Fruit fly (Drosophila melanogaster) whole organism, embryonic: Measurements from ENCODE around the gene SCCRO.

ENCODE experiments used
- Asciz ChIP-seq: fragments of 200-800 bp; sonication (Bioruptor generic); optimal IDR thresholded peaks from 2 replicates; lab custom pipeline; 2017; ENCODE audit warnings: missing biosample characterization, mild to moderate bottlenecking, missing genetic modification characterization, missing genetic modification reagents
- Awh ChIP-seq: fragments of 200-800 bp; sonication (Bioruptor generic); IDR thresholded peaks from 2 replicates; pipeline ENCODE4, ENCODE4 v1.3.6; 2022; ENCODE audit warnings: missing biosample characterization, missing genetic modification characterization
- CG10147 ChIP-seq: fragments of 200-800 bp; sonication (Bioruptor generic); optimal IDR thresholded peaks from 2 replicates; lab custom pipeline; 2019; ENCODE audit warnings: missing biosample characterization, mild to moderate bottlenecking, missing genetic modification characterization, moderate library complexity
- CG10543 ChIP-seq: fragments of 200-800 bp; sonication (Bioruptor generic); optimal IDR thresholded peaks from 3 replicates; lab custom pipeline; 2017; ENCODE audit warnings: missing biosample characterization, mild to moderate bottlenecking, missing genetic modification characterization, moderate library complexity
- CG13296 ChIP-seq: fragments of 200-800 bp; sonication (Bioruptor generic); optimal IDR thresholded peaks from 3 replicates; lab custom pipeline; 2018; ENCODE audit warnings: missing biosample characterization, mild to moderate bottlenecking, missing genetic modification characterization
- CG13894 ChIP-seq: fragments of 200-800 bp; sonication (Bioruptor generic); optimal IDR thresholded peaks from 3 replicates; lab custom pipeline; 2018; ENCODE audit warnings: missing biosample characterization, mild to moderate bottlenecking, missing genetic modification characterization, moderate library complexity
- CG14860 ChIP-seq: fragments of 200-800 bp; sonication (Bioruptor generic); IDR thresholded peaks from 3 replicates; pipeline ENCODE4 v1.3.6; 2022; ENCODE audit warnings: missing biosample characterization, missing genetic modification characterization; ENCODE audit not compliant: partially characterized antibody
- CG15269 ChIP-seq: fragments of 200-800 bp; sonication (Bioruptor generic); optimal IDR thresholded peaks from 2 replicates; lab custom pipeline; 2018; ENCODE audit warnings: missing biosample characterization, mild to moderate bottlenecking, missing genetic modification characterization, moderate library complexity
- CG18599 ChIP-seq: fragments of 200-800 bp; sonication (Bioruptor generic); optimal IDR thresholded peaks from 3 replicates; lab custom pipeline; 2017; ENCODE audit warnings: missing biosample characterization, missing genetic modification characterization, mild to moderate bottlenecking, moderate library complexity, missing genetic modification reagents
- CG2120 ChIP-seq: fragments of 200-800 bp; sonication (Bioruptor generic); optimal IDR thresholded peaks from 3 replicates; lab custom pipeline; 2016; ENCODE audit warnings: missing biosample characterization, missing genetic modification characterization
- CG34376 ChIP-seq: fragments of 200-800 bp; sonication (Bioruptor generic); optimal IDR thresholded peaks from 2 replicates; lab custom pipeline; 2018; ENCODE audit warnings: missing biosample characterization, mild to moderate bottlenecking, missing genetic modification characterization
- CG8765 ChIP-seq: fragments of 200-800 bp; sonication (Bioruptor generic); IDR thresholded peaks from 2 replicates; pipeline ENCODE4 v1.3.6; 2022; ENCODE audit warnings: missing biosample characterization, missing genetic modification characterization
- D19B ChIP-seq: fragments of 200-800 bp; sonication (Bioruptor generic); optimal IDR thresholded peaks from 2 replicates; lab custom pipeline; 2017; ENCODE audit warnings: missing biosample characterization, mild to moderate bottlenecking, missing genetic modification characterization
- Dbx ChIP-seq: fragments of 200-800 bp; sonication (Bioruptor generic); IDR thresholded peaks from 3 replicates; pipeline ENCODE4 v1.3.6; 2022; ENCODE audit warnings: missing biosample characterization, missing genetic modification characterization
- Deaf1 ChIP-seq: fragments of 200-800 bp; optimal IDR thresholded peaks from 3 replicates; lab custom pipeline; 2019; ENCODE audit warnings: missing biosample characterization, mild to moderate bottlenecking, missing genetic modification characterization, moderate library complexity
- Dll ChIP-seq: fragments of 200-800 bp; sonication (Bioruptor generic); IDR thresholded peaks from 4 replicates; pipeline ENCODE4 v1.3.6; 2022; ENCODE audit warnings: missing biosample characterization, missing genetic modification characterization; ENCODE audit not compliant: partially characterized antibody
- Fer1 ChIP-seq: fragments of 200-800 bp; sonication (Bioruptor generic); optimal IDR thresholded peaks from 2 replicates; lab custom pipeline; 2017; ENCODE audit warnings: missing biosample characterization, mild to moderate bottlenecking, missing genetic modification characterization
- HmgZ ChIP-seq: fragments of 200-800 bp; sonication (Bioruptor generic); optimal IDR thresholded peaks from 2 replicates; lab custom pipeline; 2018; ENCODE audit warnings: missing biosample characterization, mild to moderate bottlenecking, missing genetic modification characterization
- Kr ChIP-seq: fragments of 200-800 bp; sonication (Bioruptor generic); optimal IDR thresholded peaks from 2 replicates; lab custom pipeline; 2017; ENCODE audit warnings: missing biosample characterization, mild to moderate bottlenecking, missing genetic modification characterization
- Med ChIP-seq: fragments of 200-800 bp; sonication (Bioruptor generic); peaks from one replicate; lab custom pipeline; 2016; ENCODE audit warnings: missing biosample characterization, missing genetic modification characterization, mild to moderate bottlenecking, inconsistent platforms, moderate library complexity
- Meics ChIP-seq: fragments of 200-800 bp; sonication (Bioruptor generic); optimal IDR thresholded peaks from 2 replicates; lab custom pipeline; 2017; ENCODE audit warnings: missing biosample characterization, mild to moderate bottlenecking, missing genetic modification characterization
- Nf-YA ChIP-seq: fragments of 200-800 bp; sonication (Bioruptor generic); IDR thresholded peaks from 2 replicates; pipeline ENCODE4 v1.3.6; 2022; ENCODE audit warnings: missing biosample characterization, missing genetic modification characterization
- Oaz ChIP-seq: fragments of 200-800 bp; sonication (Bioruptor generic); IDR thresholded peaks from 2 replicates; pipeline ENCODE4 v1.3.6; 2022; ENCODE audit warnings: missing biosample characterization, missing genetic modification characterization
- Optix ChIP-seq: fragments of 200-800 bp; sonication (Bioruptor generic); IDR thresholded peaks from 3 replicates; pipeline ENCODE4 v1.3.6; 2022; ENCODE audit warnings: missing biosample characterization, missing genetic modification characterization
- Pdp1 ChIP-seq, 2 experiments: fragments of 200-800 bp; sonication (Bioruptor generic); optimal IDR thresholded peaks; 3 replicates each; lab custom pipeline; 2016; ENCODE audit warnings: missing biosample characterization in 2 of 2, missing genetic modification characterization in 2 of 2, mild to moderate bottlenecking in 1 of 2, moderate library complexity in 1 of 2
- Sox102F ChIP-seq: fragments of 200-800 bp; sonication (Bioruptor generic); optimal IDR thresholded peaks from 2 replicates; lab custom pipeline; 2018; ENCODE audit warnings: missing biosample characterization, mild to moderate bottlenecking, missing genetic modification characterization, moderate library complexity
- caup ChIP-seq: fragments of 200-800 bp; sonication (Bioruptor generic); optimal IDR thresholded peaks from 3 replicates; lab custom pipeline; 2017; ENCODE audit warnings: missing biosample characterization, mild to moderate bottlenecking, missing genetic modification characterization, moderate library complexity; ENCODE audit not compliant: severe bottlenecking
- cwo ChIP-seq: fragments of 200-800 bp; sonication (Bioruptor generic); optimal IDR thresholded peaks from 3 replicates; lab custom pipeline; 2017; ENCODE audit warnings: missing biosample characterization, missing genetic modification characterization, mild to moderate bottlenecking, moderate library complexity, missing genetic modification reagents
- dan ChIP-seq: fragments of 200-800 bp; sonication (Bioruptor generic); IDR thresholded peaks from 2 replicates; pipeline ENCODE4 v1.3.6; 2022; ENCODE audit warnings: missing biosample characterization, missing genetic modification characterization
- exex ChIP-seq: fragments of 200-800 bp; sonication (Bioruptor generic); optimal IDR thresholded peaks from 4 replicates; lab custom pipeline; 2018; ENCODE audit warnings: missing biosample characterization, mild to moderate bottlenecking, missing genetic modification characterization, moderate library complexity
- eyg ChIP-seq: fragments of 200-800 bp; sonication (Bioruptor generic); optimal IDR thresholded peaks from 3 replicates; lab custom pipeline; 2016; ENCODE audit warnings: missing biosample characterization, missing genetic modification characterization
- fd64A ChIP-seq: fragments of 200-800 bp; sonication (Bioruptor generic); optimal IDR thresholded peaks from 3 replicates; lab custom pipeline; 2018; ENCODE audit warnings: missing biosample characterization, mild to moderate bottlenecking, missing genetic modification characterization
- gem ChIP-seq: fragments of 200-800 bp; sonication (Bioruptor generic); optimal IDR thresholded peaks from 2 replicates; lab custom pipeline; 2019; ENCODE audit warnings: missing biosample characterization, mild to moderate bottlenecking, missing genetic modification characterization, moderate library complexity
- grn ChIP-seq: fragments of 200-800 bp; sonication (Bioruptor generic); optimal IDR thresholded peaks from 3 replicates; lab custom pipeline; 2017; ENCODE audit warnings: missing biosample characterization, missing genetic modification characterization
- lab ChIP-seq: fragments of 200-800 bp; sonication (Bioruptor generic); optimal IDR thresholded peaks from 3 replicates; lab custom pipeline; 2017; ENCODE audit warnings: missing biosample characterization, missing genetic modification characterization, mild to moderate bottlenecking, moderate library complexity, missing genetic modification reagents
- luna ChIP-seq: fragments of 200-800 bp; sonication (Bioruptor generic); optimal IDR thresholded peaks from 2 replicates; lab custom pipeline; 2016; ENCODE audit warnings: missing biosample characterization, missing genetic modification characterization
- mirr ChIP-seq: fragments of 200-800 bp; sonication (Bioruptor generic); optimal IDR thresholded peaks from 3 replicates; lab custom pipeline; 2018; ENCODE audit warnings: missing biosample characterization, mild to moderate bottlenecking, missing genetic modification characterization
- oc ChIP-seq: fragments of 200-800 bp; sonication (Bioruptor generic); optimal IDR thresholded peaks from 2 replicates; lab custom pipeline; 2018; ENCODE audit warnings: missing biosample characterization, mild to moderate bottlenecking, missing genetic modification characterization, moderate library complexity
- onecut ChIP-seq: fragments of 200-800 bp; sonication (Bioruptor generic); IDR thresholded peaks from 2 replicates; pipeline ENCODE4 v1.3.6; 2022; ENCODE audit warnings: missing biosample characterization, missing genetic modification characterization
- pb ChIP-seq: fragments of 200-800 bp; sonication (Bioruptor generic); optimal IDR thresholded peaks from 3 replicates; lab custom pipeline; 2016; ENCODE audit warnings: missing biosample characterization, missing genetic modification characterization
- run ChIP-seq: fragments of 200-800 bp; sonication (Bioruptor generic); optimal IDR thresholded peaks from 3 replicates; lab custom pipeline; 2018; ENCODE audit warnings: missing biosample characterization, mild to moderate bottlenecking, missing genetic modification characterization
- sd ChIP-seq: fragments of 200-800 bp; sonication (Bioruptor generic); optimal IDR thresholded peaks from 3 replicates; lab custom pipeline; 2018; ENCODE audit warnings: missing biosample characterization, mild to moderate bottlenecking, missing genetic modification characterization, moderate library complexity
- slou ChIP-seq: fragments of 200-800 bp; sonication (Bioruptor generic); optimal IDR thresholded peaks from 3 replicates; lab custom pipeline; 2016; ENCODE audit warnings: missing biosample characterization, missing genetic modification characterization
- sug ChIP-seq: fragments of 200-800 bp; optimal IDR thresholded peaks from 2 replicates; lab custom pipeline; 2019; ENCODE audit warnings: missing biosample characterization, mild to moderate bottlenecking, missing genetic modification characterization, moderate library complexity
- wek ChIP-seq: fragments of 200-800 bp; sonication (Bioruptor generic); optimal IDR thresholded peaks from 3 replicates; lab custom pipeline; 2018; ENCODE audit warnings: missing biosample characterization, mild to moderate bottlenecking, missing genetic modification characterization, moderate library complexity

SCCRO gene

DNA sequence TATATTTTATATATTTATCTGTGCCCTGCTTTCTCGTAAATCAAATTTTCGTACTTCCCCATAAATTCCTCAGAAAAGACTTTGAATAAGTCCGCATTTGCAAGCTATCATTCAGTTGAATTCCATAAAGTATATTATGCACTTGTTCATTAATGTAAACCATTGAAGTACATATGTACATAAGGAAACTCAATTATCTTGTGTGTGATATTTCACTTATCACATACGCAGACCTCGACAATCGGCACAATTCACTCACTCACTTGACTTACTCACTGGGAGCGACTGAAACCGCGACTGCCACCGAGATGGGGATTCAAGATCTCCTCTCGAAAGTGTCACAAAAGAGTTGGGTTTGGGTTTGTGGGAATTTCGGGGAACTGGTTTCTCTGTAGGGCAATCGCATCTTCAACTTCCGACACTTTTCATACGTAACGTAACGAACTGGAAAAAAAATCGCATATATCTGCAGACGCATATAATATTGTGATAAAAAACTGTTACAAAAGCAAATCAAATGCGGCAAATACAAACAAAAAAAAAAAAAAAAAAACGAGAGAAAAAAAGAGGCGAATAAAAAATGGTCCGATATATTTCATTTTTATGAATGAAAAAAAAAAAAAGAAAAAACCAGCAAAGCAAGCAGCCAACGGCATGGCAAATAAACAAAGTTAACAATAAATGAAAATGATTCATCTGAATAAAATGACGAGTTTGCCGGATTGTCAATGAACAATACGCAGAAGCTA lies 34.0 kb downstream of the SCCRO start (continued):
- TF ChIP-seq CG8765 (no peak), CG2120 (GFP tag; lab: Kevin White, UChicago) (peak; percentile 15), Sox102F (GFP tag; lab: Kevin White, UChicago) (peak; percentile 24)

DNA sequence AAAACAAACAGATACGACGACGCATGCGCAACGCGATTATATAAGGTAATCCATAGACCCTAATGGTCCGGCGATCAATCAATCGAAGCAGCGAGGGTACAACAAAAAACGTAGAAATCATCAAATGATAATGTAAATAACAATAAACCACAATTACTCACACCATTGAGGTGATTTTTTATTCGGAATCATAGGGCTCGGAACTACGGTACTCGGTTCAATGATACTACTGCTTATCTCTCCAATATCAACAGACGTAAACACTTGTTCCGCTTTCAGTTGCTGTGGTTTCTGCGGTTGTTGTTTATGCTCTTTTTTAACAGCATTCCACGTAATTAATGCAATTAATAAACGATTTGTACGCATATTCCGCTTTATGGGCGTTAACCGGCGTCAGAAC lies 34.7 kb downstream of the SCCRO start:
- TF ChIP-seq Asciz (GFP tag; lab: Kevin White, UChicago) = peak; percentile 20
- TF ChIP-seq exex = peak; percentile 99
- no peak for TF ChIP-seq gem (tag; lab: Kevin White, UChicago)
- no peak for TF ChIP-seq D19B (GFP tag; lab: Kevin White, UChicago)
- no peak for TF ChIP-seq luna (GFP tag; lab: Kevin White, UChicago)
- TF ChIP-seq Optix = no peak
- peak; percentile 25 for TF ChIP-seq wek (GFP tag; lab: Kevin White, UChicago)
- no peak for TF ChIP-seq Oaz (GFP tag; lab: Robert Waterston, UW)
- TF ChIP-seq cwo (GFP tag; lab: Kevin White, UChicago) = peak; percentile 45
- peak; percentile 6 for TF ChIP-seq CG10147 (GFP tag; lab: Kevin White, UChicago)
- TF ChIP-seq oc (tag; lab: Kevin White, UChicago) = peak; percentile 39
- TF ChIP-seq eyg = no peak
- TF ChIP-seq lab (GFP tag; lab: Kevin White, UChicago) = peak; percentile 78
- peak; percentile 14 for TF ChIP-seq caup (GFP tag; lab: Kevin White, UChicago)
- TF ChIP-seq pb (GFP tag; lab: Kevin White, UChicago) = no peak
- TF ChIP-seq CG13296 = peak; percentile 23
- TF ChIP-seq onecut = 0 out of 2 replicates have a peak, but pooled peaks have one; percentile 24
- TF ChIP-seq grn (GFP tag; lab: Kevin White, UChicago) = peak; percentile 57
- TF ChIP-seq CG18599 (GFP tag; lab: Kevin White, UChicago) = peak; percentile 39
- peak; percentile 14 for TF ChIP-seq Meics (GFP tag; lab: Kevin White, UChicago)
- peak; percentile 55 for TF ChIP-seq CG13894 (tag; lab: Kevin White, UChicago)
- no peak for TF ChIP-seq Nf-YA
- TF ChIP-seq Kr (GFP tag; lab: Kevin White, UChicago) = no peak
- TF ChIP-seq CG15269 (tag; lab: Kevin White, UChicago) = peak; percentile 19
- TF ChIP-seq Dbx (GFP tag; lab: Robert Waterston, UW) = no peak
- TF ChIP-seq Dll (GFP tag; lab: Robert Waterston, UW) = 0 out of 4 replicates have a peak, but pooled peaks have one; percentile 9
- TF ChIP-seq CG34376 (GFP tag; lab: Kevin White, UChicago) = peak; percentile 83
- no peak for TF ChIP-seq CG14860 (GFP tag; lab: Robert Waterston, UW)
- peak; percentile 74 for TF ChIP-seq mirr
- TF ChIP-seq Med (GFP tag; lab: Kevin White, UChicago) = peak; percentile 25
- 0 out of 2 replicates have a peak, but pooled peaks have one; percentile 20 for TF ChIP-seq Awh (GFP tag; lab: Robert Waterston, UW)
- TF ChIP-seq CG10543 (GFP tag; lab: Kevin White, UChicago) = peak; percentile 19
- peak; percentile 42 for TF ChIP-seq sd (tag; lab: Kevin White, UChicago)
- TF ChIP-seq HmgZ (tag; lab: Kevin White, UChicago) = peak; percentile 24
- peak in 1 of 2 experiments; percentile 96 for TF ChIP-seq Pdp1 (GFP tag; optimal IDR thresholded peaks at IDR 0.05; lab: Kevin White, UChicago)
- TF ChIP-seq slou (GFP tag; lab: Kevin White, UChicago) = no peak
- TF ChIP-seq run (tag; lab: Kevin White, UChicago) = peak; percentile 46
- TF ChIP-seq dan (GFP tag; lab: Robert Waterston, UW) = no peak
- peak; percentile 79 for TF ChIP-seq sug (tag; lab: Kevin White, UChicago)
- TF ChIP-seq fd64A (GFP tag; lab: Kevin White, UChicago) = no peak
- peak; percentile 12 for TF ChIP-seq Fer1 (GFP tag; lab: Kevin White, UChicago)
- peak; percentile 1 for TF ChIP-seq Deaf1 (tag; lab: Kevin White, UChicago)
